Fruit fly (Drosophila melanogaster) whole organism, embryonic: ENCODE data around the gene CG32106.

Source experiments
- Atf-2 ChIP-seq: fragments of 200-800 bp; sonication (Bioruptor generic); optimal IDR thresholded peaks from 2 replicates; lab custom pipeline; 2016; ENCODE audit warnings: missing biosample characterization, missing genetic modification characterization
- CG10209 ChIP-seq: fragments of 200-800 bp; sonication (Bioruptor generic); optimal IDR thresholded peaks from 3 replicates; lab custom pipeline; 2017; ENCODE audit warnings: missing biosample characterization, mild to moderate bottlenecking, missing genetic modification characterization, missing genetic modification reagents
- CG12659 ChIP-seq: fragments of 200-800 bp; sonication (Bioruptor generic); optimal IDR thresholded peaks from 3 replicates; lab custom pipeline; 2017; ENCODE audit warnings: mild to moderate bottlenecking, missing biosample characterization, missing genetic modification reagents, missing genetic modification characterization
- CG13123 ChIP-seq: fragments of 200-800 bp; sonication (Bioruptor generic); optimal IDR thresholded peaks from 2 replicates; lab custom pipeline; 2016; ENCODE audit warnings: missing biosample characterization, missing genetic modification characterization
- CG15514 ChIP-seq: fragments of 200-800 bp; sonication (Bioruptor generic); optimal IDR thresholded peaks from 3 replicates; lab custom pipeline; 2017; ENCODE audit warnings: missing biosample characterization, missing genetic modification characterization, mild to moderate bottlenecking, moderate library complexity, missing genetic modification reagents
- CG17328 ChIP-seq: fragments of 200-800 bp; sonication (Bioruptor generic); IDR thresholded peaks from 2 replicates; pipeline ENCODE4 v1.3.6; 2022; ENCODE audit warnings: missing biosample characterization, missing genetic modification characterization
- CG17361 ChIP-seq: fragments of 200-800 bp; sonication (Bioruptor generic); IDR thresholded peaks from 3 replicates; pipeline ENCODE4 v1.3.6; 2022; ENCODE audit warnings: missing biosample characterization, missing genetic modification characterization
- CG18011 ChIP-seq: fragments of 200-800 bp; sonication (Bioruptor generic); optimal IDR thresholded peaks from 2 replicates; lab custom pipeline; 2017; ENCODE audit warnings: missing biosample characterization, missing genetic modification characterization, mild to moderate bottlenecking, moderate library complexity, missing genotype
- CG18619 ChIP-seq: fragments of 200-800 bp; sonication (Bioruptor generic); optimal IDR thresholded peaks from 3 replicates; lab custom pipeline; 2017; ENCODE audit warnings: missing biosample characterization, mild to moderate bottlenecking, missing genetic modification characterization
- CG31441 ChIP-seq: fragments of 200-800 bp; sonication (Bioruptor generic); IDR thresholded peaks from 2 replicates; pipeline ENCODE4 v1.3.6; 2022; ENCODE audit warnings: missing biosample characterization, missing genetic modification characterization
- CG32532 ChIP-seq: fragments of 200-800 bp; sonication (Bioruptor generic); IDR thresholded peaks from 2 replicates; pipeline ENCODE4 v1.3.6; 2022; ENCODE audit warnings: missing biosample characterization, missing genetic modification characterization
- CG4707 ChIP-seq: fragments of 200-800 bp; sonication (Bioruptor generic); optimal IDR thresholded peaks from 2 replicates; lab custom pipeline; 2018; ENCODE audit warnings: missing biosample characterization, mild to moderate bottlenecking, missing genetic modification characterization, moderate library complexity
- CG6765 ChIP-seq: fragments of 200-800 bp; sonication (Bioruptor generic); optimal IDR thresholded peaks from 3 replicates; lab custom pipeline; 2017; ENCODE audit warnings: missing biosample characterization, mild to moderate bottlenecking, missing genetic modification characterization
- CG8290 ChIP-seq, 3 experiments: fragments of 200-800 bp; sonication (Bioruptor generic); optimal IDR thresholded peaks; 2 replicates each; lab custom pipeline; 2016 to 2019; ENCODE audit warnings: missing biosample characterization in 3 of 3, missing genetic modification characterization in 3 of 3, mild to moderate bottlenecking in 2 of 3, moderate library complexity in 1 of 3
- CG9727 ChIP-seq: fragments of 200-800 bp; sonication (Bioruptor generic); optimal IDR thresholded peaks from 3 replicates; lab custom pipeline; 2017; ENCODE audit warnings: missing biosample characterization, mild to moderate bottlenecking, missing genetic modification characterization
- CrebB ChIP-seq: fragments of 200-800 bp; sonication (Bioruptor generic); optimal IDR thresholded peaks from 3 replicates; lab custom pipeline; 2018; ENCODE audit warnings: missing biosample characterization, mild to moderate bottlenecking, missing genetic modification characterization
- Dip2 ChIP-seq: fragments of 200-800 bp; sonication (Bioruptor generic); IDR thresholded peaks from 2 replicates; pipeline ENCODE4 v1.3.6; 2022; ENCODE audit warnings: missing biosample characterization, missing genetic modification characterization
- Dll ChIP-seq: fragments of 200-800 bp; sonication (Bioruptor generic); IDR thresholded peaks from 4 replicates; pipeline ENCODE4 v1.3.6; 2022; ENCODE audit warnings: missing biosample characterization, missing genetic modification characterization; ENCODE audit not compliant: partially characterized antibody
- Doc3 ChIP-seq: fragments of 200-800 bp; sonication (Bioruptor generic); IDR thresholded peaks from 3 replicates; pipeline ENCODE4 v1.3.6; 2022; ENCODE audit warnings: missing biosample characterization, missing genetic modification characterization; ENCODE audit not compliant: partially characterized antibody
- Hr39 ChIP-seq: fragments of >200 bp; optimal IDR thresholded peaks from 2 replicates; lab custom pipeline; 2017
- Jarid2 ChIP-seq: fragments of 200-800 bp; sonication (Bioruptor generic); optimal IDR thresholded peaks from 3 replicates; lab custom pipeline; 2017; ENCODE audit warnings: mild to moderate bottlenecking, missing biosample characterization, missing genetic modification reagents, missing genetic modification characterization
- Mad ChIP-seq: fragments of 200-800 bp; sonication (Bioruptor generic); optimal IDR thresholded peaks from 2 replicates; lab custom pipeline; 2016; ENCODE audit warnings: missing biosample characterization, missing genetic modification characterization
- Meics ChIP-seq: fragments of 200-800 bp; sonication (Bioruptor generic); optimal IDR thresholded peaks from 2 replicates; lab custom pipeline; 2017; ENCODE audit warnings: missing biosample characterization, mild to moderate bottlenecking, missing genetic modification characterization
- Mes4 ChIP-seq: fragments of 200-800 bp; sonication (Bioruptor generic); optimal IDR thresholded peaks from 2 replicates; lab custom pipeline; 2016; ENCODE audit warnings: missing biosample characterization, missing genetic modification characterization
- Oli ChIP-seq: fragments of 200-800 bp; sonication (Bioruptor generic); optimal IDR thresholded peaks from 2 replicates; lab custom pipeline; 2018; ENCODE audit warnings: missing biosample characterization, mild to moderate bottlenecking, missing genetic modification characterization, moderate library complexity
- Tbp ChIP-seq: fragments of >200 bp; optimal IDR thresholded peaks from 2 replicates; lab custom pipeline; 2018; ENCODE audit warnings: missing biosample characterization, missing genetic modification characterization
- Trl ChIP-seq, 3 experiments: fragments of >200 bp in 2 of 3; fragments of 200-800 bp in 1 of 3; sonication (Bioruptor generic) in 1 of 3; optimal IDR thresholded peaks; 2 replicates in 1 of 3; 3 replicates in 2 of 3; lab custom pipeline; 2016 to 2017; ENCODE audit warnings: missing biosample characterization in 1 of 3, missing genetic modification characterization in 1 of 3
- Vsx1 ChIP-seq: fragments of 200-800 bp; sonication (Bioruptor generic); optimal IDR thresholded peaks from 2 replicates; lab custom pipeline; 2017; ENCODE audit warnings: missing biosample characterization, mild to moderate bottlenecking, missing genetic modification characterization, missing genetic modification reagents
- amos ChIP-seq: fragments of 200-800 bp; sonication (Bioruptor generic); IDR thresholded peaks from 2 replicates; pipeline ENCODE4 v1.3.6; 2022; ENCODE audit warnings: missing biosample characterization, missing genetic modification characterization; ENCODE audit not compliant: partially characterized antibody
- caup ChIP-seq: fragments of 200-800 bp; sonication (Bioruptor generic); optimal IDR thresholded peaks from 3 replicates; lab custom pipeline; 2017; ENCODE audit warnings: missing biosample characterization, mild to moderate bottlenecking, missing genetic modification characterization, moderate library complexity; ENCODE audit not compliant: severe bottlenecking
- chinmo ChIP-seq: fragments of 200-800 bp; sonication (Bioruptor generic); IDR thresholded peaks from 4 replicates; pipeline ENCODE4 v1.3.6; 2022; ENCODE audit warnings: missing biosample characterization, missing genetic modification characterization; ENCODE audit not compliant: partially characterized antibody
- chm ChIP-seq: fragments of 200-800 bp; sonication (Bioruptor generic); IDR thresholded peaks from 2 replicates; pipeline ENCODE4 v1.3.6; 2022; ENCODE audit warnings: missing biosample characterization, missing genetic modification characterization
- crc ChIP-seq: fragments of 200-800 bp; sonication (Bioruptor generic); optimal IDR thresholded peaks from 2 replicates; lab custom pipeline; 2016; ENCODE audit warnings: missing biosample characterization, missing genetic modification characterization
- crol ChIP-seq: fragments of 200-800 bp; sonication (Bioruptor generic); IDR thresholded peaks from 2 replicates; pipeline ENCODE4 v1.3.6; 2022; ENCODE audit warnings: missing biosample characterization, missing genetic modification characterization
- crp ChIP-seq, 2 experiments: fragments of 200-800 bp; sonication (Bioruptor generic); optimal IDR thresholded peaks; 2 replicates in 1 of 2; 3 replicates in 1 of 2; lab custom pipeline; 2017; ENCODE audit warnings: missing biosample characterization in 2 of 2, missing genetic modification characterization in 2 of 2, mild to moderate bottlenecking in 1 of 2, moderate library complexity in 1 of 2
- dati ChIP-seq: fragments of 200-800 bp; sonication (Bioruptor generic); IDR thresholded peaks from 2 replicates; pipeline ENCODE4 v1.3.6; 2022; ENCODE audit warnings: missing biosample characterization, missing genetic modification characterization
- her ChIP-seq: fragments of 200-800 bp; sonication (Bioruptor generic); optimal IDR thresholded peaks from 2 replicates; lab custom pipeline; 2016; ENCODE audit warnings: missing biosample characterization, missing genetic modification characterization
- kay ChIP-seq: fragments of 200-800 bp; sonication (Bioruptor generic); optimal IDR thresholded peaks from 2 replicates; lab custom pipeline; 2016; ENCODE audit warnings: missing biosample characterization, missing genetic modification characterization
- lbe ChIP-seq: fragments of 200-800 bp; sonication (Bioruptor generic); optimal IDR thresholded peaks from 2 replicates; lab custom pipeline; 2016; ENCODE audit warnings: missing biosample characterization, mild to moderate bottlenecking, missing genetic modification characterization
- nom ChIP-seq: fragments of 200-800 bp; sonication (Bioruptor generic); optimal IDR thresholded peaks from 2 replicates; lab custom pipeline; 2017; ENCODE audit warnings: missing biosample characterization, missing genetic modification characterization, mild to moderate bottlenecking, moderate library complexity, missing genetic modification reagents
- onecut ChIP-seq: fragments of 200-800 bp; sonication (Bioruptor generic); IDR thresholded peaks from 2 replicates; pipeline ENCODE4 v1.3.6; 2022; ENCODE audit warnings: missing biosample characterization, missing genetic modification characterization
- org-1 ChIP-seq: fragments of 200-800 bp; sonication (Bioruptor generic); optimal IDR thresholded peaks from 2 replicates; lab custom pipeline; 2017; ENCODE audit warnings: missing biosample characterization, missing genetic modification characterization
- sens ChIP-seq: fragments of 200-800 bp; sonication (Bioruptor generic); peaks from one replicate; lab custom pipeline; 2016; ENCODE audit warnings: missing biosample characterization, missing genetic modification characterization
- sna ChIP-seq: fragments of 200-800 bp; sonication (Bioruptor generic); IDR thresholded peaks from 2 replicates; pipeline ENCODE4 v1.3.6; 2022; ENCODE audit warnings: missing biosample characterization, missing genetic modification characterization; ENCODE audit not compliant: partially characterized antibody
- unc-4 ChIP-seq: fragments of 200-800 bp; sonication (Bioruptor generic); IDR thresholded peaks from 2 replicates; pipeline ENCODE4 v1.3.6; 2022; ENCODE audit warnings: missing biosample characterization, missing genetic modification characterization; ENCODE audit not compliant: partially characterized antibody
- vvl ChIP-seq: fragments of 200-800 bp; sonication (Bioruptor generic); IDR thresholded peaks from 2 replicates; pipeline ENCODE4 v1.3.6; 2022; ENCODE audit warnings: missing biosample characterization, missing genetic modification characterization
- wor ChIP-seq: fragments of 200-800 bp; sonication (Bioruptor generic); IDR thresholded peaks from 2 replicates; pipeline ENCODE4 v1.3.6; 2022; ENCODE audit warnings: missing biosample characterization, missing genetic modification characterization

The CG32106 gene

DNA sequence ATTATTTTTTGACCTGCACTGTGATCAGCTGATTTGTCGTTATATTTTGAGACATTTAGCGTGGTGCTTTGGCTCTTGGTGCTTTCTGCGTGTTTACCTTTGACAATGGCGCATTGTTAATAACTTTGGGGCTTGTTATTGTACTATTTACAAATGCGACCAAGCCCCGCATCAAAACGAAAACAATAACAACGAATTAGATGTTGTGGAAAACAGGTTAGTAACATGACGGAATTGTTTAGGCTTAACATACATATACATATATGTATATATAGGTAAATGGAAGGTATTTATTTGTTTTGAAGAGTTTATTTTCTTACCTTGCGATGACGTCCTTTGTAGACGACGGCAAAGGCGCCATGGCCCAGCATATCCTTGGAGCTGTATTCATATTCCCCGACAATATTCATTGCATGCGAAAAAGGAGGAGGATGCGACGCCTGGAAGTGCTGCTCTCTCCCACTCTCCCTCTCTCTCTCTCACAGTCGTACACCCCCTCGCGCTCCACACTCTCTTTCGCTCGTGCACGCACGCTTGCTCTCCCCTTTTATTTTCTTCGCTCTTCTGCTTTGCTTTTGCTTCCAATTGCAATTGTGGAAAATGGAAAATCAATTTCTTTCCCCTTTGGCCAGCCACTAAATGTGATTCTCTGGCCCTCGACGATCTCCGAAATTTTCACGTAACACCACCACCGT, 25.7 kb upstream of the CG32106 start (continued):
- TF ChIP-seq caup (GFP tag; lab: Kevin White, UChicago) (no peak), lbe (GFP tag; lab: Kevin White, UChicago) (no peak), Oli (tag; lab: Kevin White, UChicago) (no peak), Trl (optimal IDR thresholded peaks at IDR 0.05; lab: Kevin White, UChicago) (peak; percentile 95 to 97), Trl (GFP tag; optimal IDR thresholded peaks at IDR 0.05; lab: Kevin White, UChicago) (no peak), CG17328 (GFP tag; lab: Robert Waterston, UW) (no peak), amos (GFP tag; lab: Robert Waterston, UW) (no peak), wor (GFP tag; lab: Robert Waterston, UW) (no peak), Atf-2 (GFP tag; lab: Kevin White, UChicago) (no peak), Mes4 (GFP tag; lab: Kevin White, UChicago) (no peak), Meics (GFP tag; lab: Kevin White, UChicago) (peak; percentile 30), CG10209 (GFP tag; lab: Kevin White, UChicago) (no peak), Tbp (GFP tag; lab: Kevin White, UChicago) (no peak), CG9727 (GFP tag; lab: Kevin White, UChicago) (peak; percentile 45), CG31441 (0 out of 2 replicates have a peak, but pooled peaks have one; percentile 7), CG32532 (GFP tag; lab: Robert Waterston, UW) (peak; percentile 15; the same call in 1 of the 2 replicates), CG18619 (GFP tag; lab: Kevin White, UChicago) (peak; percentile 25), sens (GFP tag; lab: Kevin White, UChicago) (no peak), dati (no peak), crc (GFP tag; lab: Kevin White, UChicago) (no peak), CG15514 (GFP tag; lab: Kevin White, UChicago) (peak; percentile 31), CG6765 (GFP tag; lab: Kevin White, UChicago) (peak; percentile 20), sna (GFP tag; lab: Robert Waterston, UW) (0 out of 2 replicates have a peak, but pooled peaks have one; percentile 14), Dll (peak; percentile 53; the same call in 1 of the 4 replicates), vvl (peak; percentile 25; the same call in 1 of the 2 replicates), Vsx1 (GFP tag; lab: Kevin White, UChicago) (no peak), CG12659 (peak; percentile 4), CG18011 (GFP tag; lab: Kevin White, UChicago) (no peak), crp (GFP tag; optimal IDR thresholded peaks at IDR 0.05; lab: Kevin White, UChicago) (peak in 1 of 2 experiments; percentile 61), CG4707 (GFP tag; lab: Kevin White, UChicago) (no peak), Doc3 (GFP tag; lab: Robert Waterston, UW) (peak; percentile 22; the same call in 1 of the 3 replicates), crol (GFP tag; lab: Robert Waterston, UW) (peak; percentile 96), CG8290 (GFP tag; optimal IDR thresholded peaks at IDR 0.05; lab: Kevin White, UChicago) (no peak), CG8290 (tag; optimal IDR thresholded peaks at IDR 0.05; lab: Kevin White, UChicago) (peak in 1 of 2 experiments; percentile 42), kay (GFP tag; lab: Kevin White, UChicago) (no peak), Mad (GFP tag; lab: Kevin White, UChicago) (no peak), her (GFP tag; lab: Kevin White, UChicago) (no peak), onecut (peak; percentile 87), Dip2 (GFP tag; lab: Robert Waterston, UW) (no peak), unc-4 (0 out of 2 replicates have a peak, but pooled peaks have one; percentile 27), Hr39 (lab: Kevin White, UChicago) (no peak), chm (GFP tag; lab: Robert Waterston, UW) (peak; percentile 75), org-1 (GFP tag; lab: Kevin White, UChicago) (no peak), chinmo (GFP tag; lab: Robert Waterston, UW) (0 out of 4 replicates have a peak, but pooled peaks have one; percentile 78), Jarid2 (no peak), CG13123 (no peak), CG17361 (GFP tag; lab: Robert Waterston, UW) (0 out of 3 replicates have a peak, but pooled peaks have one; percentile 47), CrebB (tag; lab: Kevin White, UChicago) (peak; percentile 29), nom (GFP tag; lab: Kevin White, UChicago) (peak; percentile 52)
